Fruit fly (Drosophila melanogaster) whole organism, embryonic: ENCODE results near the gene CkIIalpha.

ENCODE experiments used
- Bteb2 ChIP-seq: fragments of 200-800 bp; sonication (Bioruptor generic); optimal IDR thresholded peaks from 2 replicates; lab custom pipeline; 2016; ENCODE audit warnings: missing biosample characterization, missing genetic modification characterization
- CG10209 ChIP-seq: fragments of 200-800 bp; sonication (Bioruptor generic); optimal IDR thresholded peaks from 3 replicates; lab custom pipeline; 2017; ENCODE audit warnings: missing biosample characterization, mild to moderate bottlenecking, missing genetic modification characterization, missing genetic modification reagents
- CG1024 ChIP-seq: fragments of 200-800 bp; sonication (Bioruptor generic); IDR thresholded peaks from 2 replicates; pipeline ENCODE4 v1.3.6; 2022; ENCODE audit warnings: missing biosample characterization, missing genetic modification characterization
- CG10979 ChIP-seq: fragments of 200-800 bp; sonication (Bioruptor generic); optimal IDR thresholded peaks from 2 replicates; lab custom pipeline; 2018; ENCODE audit warnings: missing biosample characterization, mild to moderate bottlenecking, missing genetic modification characterization, moderate library complexity
- CG11085 ChIP-seq: fragments of 200-800 bp; sonication (Bioruptor generic); IDR thresholded peaks from 2 replicates; pipeline ENCODE4 v1.3.6; 2022; ENCODE audit warnings: missing biosample characterization, missing genetic modification characterization
- CG11247 ChIP-seq: fragments of 200-800 bp; sonication (Bioruptor generic); IDR thresholded peaks from 2 replicates; pipeline ENCODE4 v1.3.6; 2022; ENCODE audit warnings: missing biosample characterization, missing genetic modification characterization
- CG12071 ChIP-seq: fragments of 200-800 bp; sonication (Bioruptor generic); optimal IDR thresholded peaks from 3 replicates; lab custom pipeline; 2018; ENCODE audit warnings: missing biosample characterization, mild to moderate bottlenecking, missing genetic modification characterization
- CG12769 ChIP-seq: fragments of 200-800 bp; sonication (Bioruptor generic); optimal IDR thresholded peaks from 2 replicates; lab custom pipeline; 2019; ENCODE audit warnings: missing biosample characterization, mild to moderate bottlenecking, missing genetic modification characterization, moderate library complexity
- CG13287 ChIP-seq: fragments of 200-800 bp; sonication (Bioruptor generic); IDR thresholded peaks from 2 replicates; pipeline ENCODE4 v1.3.6; 2022; ENCODE audit warnings: missing biosample characterization, missing genetic modification characterization; ENCODE audit not compliant: partially characterized antibody
- CG13424 ChIP-seq: fragments of 200-800 bp; sonication (Bioruptor generic); optimal IDR thresholded peaks from 2 replicates; lab custom pipeline; 2019; ENCODE audit warnings: missing biosample characterization, mild to moderate bottlenecking, missing genetic modification characterization, moderate library complexity
- CG14860 ChIP-seq: fragments of 200-800 bp; sonication (Bioruptor generic); IDR thresholded peaks from 3 replicates; pipeline ENCODE4 v1.3.6; 2022; ENCODE audit warnings: missing biosample characterization, missing genetic modification characterization; ENCODE audit not compliant: partially characterized antibody
- CG15073 ChIP-seq: fragments of 200-800 bp; sonication (Bioruptor generic); optimal IDR thresholded peaks from 2 replicates; lab custom pipeline; 2016; ENCODE audit warnings: missing biosample characterization, missing genetic modification characterization
- CG3065 ChIP-seq: fragments of 200-800 bp; sonication (Bioruptor generic); optimal IDR thresholded peaks from 2 replicates; lab custom pipeline; 2016; ENCODE audit warnings: missing biosample characterization, missing genetic modification characterization
- CG31224 ChIP-seq: fragments of 200-800 bp; sonication (Bioruptor generic); IDR thresholded peaks from 2 replicates; pipeline ENCODE4 v1.3.6; 2022; ENCODE audit warnings: missing biosample characterization, missing genetic modification characterization
- CG3163 ChIP-seq: fragments of 200-800 bp; sonication (Bioruptor generic); optimal IDR thresholded peaks from 3 replicates; lab custom pipeline; 2016; ENCODE audit warnings: missing biosample characterization, missing genetic modification characterization
- CG3407 ChIP-seq: fragments of 200-800 bp; sonication (Bioruptor generic); optimal IDR thresholded peaks from 2 replicates; lab custom pipeline; 2018; ENCODE audit warnings: missing biosample characterization, mild to moderate bottlenecking, missing genetic modification characterization
- CG34422 ChIP-seq: fragments of 200-800 bp; sonication (Bioruptor generic); IDR thresholded peaks from 3 replicates; pipeline ENCODE4 v1.3.6; 2022; ENCODE audit warnings: missing biosample characterization, missing genetic modification characterization
- CG4282 ChIP-seq: fragments of 200-800 bp; sonication (Bioruptor generic); optimal IDR thresholded peaks from 2 replicates; lab custom pipeline; 2016; ENCODE audit warnings: missing biosample characterization, missing genetic modification characterization
- CG4328 ChIP-seq: fragments of 200-800 bp; sonication (Bioruptor generic); optimal IDR thresholded peaks from 3 replicates; lab custom pipeline; 2017; ENCODE audit warnings: missing biosample characterization, missing genetic modification reagents, missing genetic modification characterization
- CG4730 ChIP-seq: fragments of 200-800 bp; sonication (Bioruptor generic); IDR thresholded peaks from 2 replicates; pipeline ENCODE4 v1.3.6; 2022; ENCODE audit warnings: missing biosample characterization, missing genetic modification characterization
- CG6175 ChIP-seq: fragments of 200-800 bp; sonication (Bioruptor generic); IDR thresholded peaks from 3 replicates; pipeline ENCODE4 v1.3.6; 2022; ENCODE audit warnings: missing biosample characterization, missing genetic modification characterization
- CG6654 ChIP-seq: fragments of 200-800 bp; sonication (Bioruptor generic); optimal IDR thresholded peaks from 2 replicates; lab custom pipeline; 2017; ENCODE audit warnings: missing biosample characterization, mild to moderate bottlenecking, missing genetic modification characterization
- CG7839 ChIP-seq: fragments of 200-800 bp; sonication (Bioruptor generic); optimal IDR thresholded peaks from 3 replicates; lab custom pipeline; 2018; ENCODE audit warnings: missing biosample characterization, mild to moderate bottlenecking, missing genetic modification characterization, moderate library complexity
- CrebB ChIP-seq: fragments of 200-800 bp; sonication (Bioruptor generic); optimal IDR thresholded peaks from 3 replicates; lab custom pipeline; 2018; ENCODE audit warnings: missing biosample characterization, mild to moderate bottlenecking, missing genetic modification characterization
- D19A ChIP-seq: fragments of 200-800 bp; optimal IDR thresholded peaks from 3 replicates; lab custom pipeline; 2019; ENCODE audit warnings: missing biosample characterization, mild to moderate bottlenecking, missing genetic modification characterization, moderate library complexity
- E2f2 ChIP-seq: fragments of 200-800 bp; sonication (Bioruptor generic); IDR thresholded peaks from 2 replicates; pipeline ENCODE4 v1.3.6; 2022; ENCODE audit warnings: missing biosample characterization, missing genetic modification characterization
- Eip74EF ChIP-seq, 2 experiments: fragments of 200-800 bp in 1 of 2; fragments of >200 bp in 1 of 2; sonication (Bioruptor generic) in 1 of 2; optimal IDR thresholded peaks; 2 replicates each; lab custom pipeline; 2017 to 2019; ENCODE audit warnings: missing biosample characterization in 2 of 2, missing genetic modification characterization in 2 of 2, mild to moderate bottlenecking in 1 of 2, moderate library complexity in 1 of 2
- Elba2 ChIP-seq: fragments of 200-800 bp; sonication (Bioruptor generic); optimal IDR thresholded peaks from 3 replicates; lab custom pipeline; 2016; ENCODE audit warnings: missing biosample characterization, missing genetic modification characterization
- Hey ChIP-seq: fragments of 200-800 bp; sonication (Bioruptor generic); optimal IDR thresholded peaks from 3 replicates; lab custom pipeline; 2018; ENCODE audit warnings: missing biosample characterization, mild to moderate bottlenecking, missing genetic modification characterization
- Hr78 ChIP-seq, 2 experiments: fragments of 200-800 bp in 1 of 2; fragments of >200 bp in 1 of 2; sonication (Bioruptor generic) in 1 of 2; optimal IDR thresholded peaks; 2 replicates each; lab custom pipeline; 2017 to 2019; ENCODE audit warnings: missing biosample characterization in 2 of 2, missing genetic modification characterization in 2 of 2, mild to moderate bottlenecking in 1 of 2, moderate library complexity in 1 of 2
- Lhr ChIP-seq: fragments of 200-800 bp; sonication (Bioruptor generic); optimal IDR thresholded peaks from 3 replicates; lab custom pipeline; 2017; ENCODE audit warnings: mild to moderate bottlenecking, missing biosample characterization, missing genetic modification reagents, missing genetic modification characterization
- Mes4 ChIP-seq: fragments of 200-800 bp; sonication (Bioruptor generic); optimal IDR thresholded peaks from 2 replicates; lab custom pipeline; 2016; ENCODE audit warnings: missing biosample characterization, missing genetic modification characterization
- NK7.1 ChIP-seq: fragments of 200-800 bp; sonication (Bioruptor generic); optimal IDR thresholded peaks from 3 replicates; lab custom pipeline; 2016; ENCODE audit warnings: missing biosample characterization, missing genetic modification characterization
- Optix ChIP-seq: fragments of 200-800 bp; sonication (Bioruptor generic); IDR thresholded peaks from 3 replicates; pipeline ENCODE4 v1.3.6; 2022; ENCODE audit warnings: missing biosample characterization, missing genetic modification characterization
- Ptx1 ChIP-seq: fragments of 200-800 bp; sonication (Bioruptor generic); IDR thresholded peaks from 2 replicates; pipeline ENCODE4 v1.3.6; 2022; ENCODE audit warnings: missing biosample characterization, missing genetic modification characterization
- Rx ChIP-seq: fragments of 200-800 bp; sonication (Bioruptor generic); IDR thresholded peaks from 2 replicates; pipeline ENCODE4 v1.3.6; 2022; ENCODE audit warnings: missing biosample characterization, missing genetic modification characterization
- Sin3A ChIP-seq: fragments of >200 bp; optimal IDR thresholded peaks from 2 replicates; lab custom pipeline; 2018
- Usf ChIP-seq: fragments of 200-800 bp; sonication (Bioruptor generic); optimal IDR thresholded peaks from 2 replicates; lab custom pipeline; 2017; ENCODE audit warnings: missing genotype, missing biosample characterization, missing genetic modification characterization
- btn ChIP-seq: fragments of 200-800 bp; sonication (Bioruptor generic); optimal IDR thresholded peaks from 2 replicates; lab custom pipeline; 2016; ENCODE audit warnings: missing biosample characterization, missing genetic modification characterization
- crc ChIP-seq: fragments of 200-800 bp; sonication (Bioruptor generic); optimal IDR thresholded peaks from 2 replicates; lab custom pipeline; 2016; ENCODE audit warnings: missing biosample characterization, missing genetic modification characterization
- gce ChIP-seq: fragments of 200-800 bp; sonication (Bioruptor generic); IDR thresholded peaks from 3 replicates; pipeline ENCODE4 v1.3.6; 2022; ENCODE audit warnings: missing biosample characterization, missing genetic modification characterization
- gcm ChIP-seq: fragments of 200-800 bp; sonication (Bioruptor generic); optimal IDR thresholded peaks from 2 replicates; lab custom pipeline; 2019; ENCODE audit warnings: missing biosample characterization, mild to moderate bottlenecking, missing genetic modification characterization, moderate library complexity
- ken ChIP-seq: fragments of 200-800 bp; sonication (Bioruptor generic); IDR thresholded peaks from 3 replicates; pipeline ENCODE4 v1.3.6; 2022; ENCODE audit warnings: missing biosample characterization, missing genetic modification characterization
- nmo ChIP-seq: fragments of 200-800 bp; sonication (Bioruptor generic); optimal IDR thresholded peaks from 2 replicates; lab custom pipeline; 2018; ENCODE audit warnings: missing biosample characterization, mild to moderate bottlenecking, missing genetic modification characterization, moderate library complexity
- pnt ChIP-seq: fragments of 200-800 bp; sonication (Bioruptor generic); optimal IDR thresholded peaks from 3 replicates; lab custom pipeline; 2016; ENCODE audit warnings: missing biosample characterization, missing genetic modification characterization
- ranshi ChIP-seq: fragments of 200-800 bp; sonication (Bioruptor generic); IDR thresholded peaks from 2 replicates; pipeline ENCODE4 v1.3.6; 2022; ENCODE audit warnings: missing biosample characterization, missing genetic modification characterization
- row ChIP-seq: fragments of 200-800 bp; sonication (Bioruptor generic); IDR thresholded peaks from 3 replicates; pipeline ENCODE4 v1.3.6; 2022; ENCODE audit warnings: missing biosample characterization, missing genetic modification characterization
- sqz ChIP-seq: fragments of 200-800 bp; sonication (Bioruptor generic); optimal IDR thresholded peaks from 3 replicates; lab custom pipeline; 2018; ENCODE audit warnings: missing biosample characterization, mild to moderate bottlenecking, missing genetic modification characterization
- stwl ChIP-seq: fragments of 200-800 bp; sonication (Bioruptor generic); optimal IDR thresholded peaks from 3 replicates; lab custom pipeline; 2018; ENCODE audit warnings: missing biosample characterization, mild to moderate bottlenecking, missing genetic modification characterization, moderate library complexity
- sug ChIP-seq: fragments of 200-800 bp; optimal IDR thresholded peaks from 2 replicates; lab custom pipeline; 2019; ENCODE audit warnings: missing biosample characterization, mild to moderate bottlenecking, missing genetic modification characterization, moderate library complexity
- tin ChIP-seq: fragments of 200-800 bp; sonication (Bioruptor generic); optimal IDR thresholded peaks from 3 replicates; lab custom pipeline; 2016; ENCODE audit warnings: missing biosample characterization, missing genetic modification characterization
- unpg ChIP-seq: fragments of 200-800 bp; sonication (Bioruptor generic); optimal IDR thresholded peaks from 3 replicates; lab custom pipeline; 2018; ENCODE audit warnings: missing biosample characterization, mild to moderate bottlenecking, missing genetic modification characterization, moderate library complexity

Gene CkIIalpha

dm6 chr3L:23095277-23095676 lies 1.6 kb upstream of the CkIIalpha start, which contains the start of gene RpL10 (continued):
- TF ChIP-seq CG3407 (GFP tag; lab: Kevin White, UChicago) (no peak), Usf (GFP tag; lab: Kevin White, UChicago) (no peak), crc (GFP tag; lab: Kevin White, UChicago) (no peak), CG10979 (tag; lab: Kevin White, UChicago) (no peak), CG14860 (GFP tag; lab: Robert Waterston, UW) (no peak), CG4328 (GFP tag; lab: Kevin White, UChicago) (no peak), CrebB (tag; lab: Kevin White, UChicago) (peak; percentile 69), NK7.1 (no peak), Bteb2 (peak; percentile 37), gcm (GFP tag; lab: Kevin White, UChicago) (no peak), CG6654 (GFP tag; lab: Kevin White, UChicago) (no peak), sug (tag; lab: Kevin White, UChicago) (peak; percentile 50), CG12769 (no peak), Lhr (GFP tag; lab: Kevin White, UChicago) (peak; percentile 54), Optix (GFP tag; lab: Robert Waterston, UW) (no peak), CG11247 (GFP tag; lab: Robert Waterston, UW) (no peak), Mes4 (GFP tag; lab: Kevin White, UChicago) (peak; percentile 24), CG12071 (GFP tag; lab: Kevin White, UChicago) (no peak), CG3163 (GFP tag; lab: Kevin White, UChicago) (no peak), Sin3A (lab: Kevin White, UChicago) (no peak), Ptx1 (GFP tag; lab: Robert Waterston, UW) (no peak), ranshi (no peak), D19A (no peak), pnt (GFP tag; lab: Kevin White, UChicago) (no peak), Eip74EF (GFP tag; optimal IDR thresholded peaks at IDR 0.05; lab: Kevin White, UChicago) (no peak), CG6175 (no peak), CG3065 (GFP tag; lab: Kevin White, UChicago) (no peak), CG4730 (GFP tag; lab: Robert Waterston, UW) (no peak), CG11085 (GFP tag; lab: Robert Waterston, UW) (no peak), Rx (GFP tag; lab: Robert Waterston, UW) (no peak), nmo (GFP tag; lab: Kevin White, UChicago) (peak; percentile 76), E2f2 (no peak; the same call in 1 of the 2 replicates), CG31224 (GFP tag; lab: Robert Waterston, UW) (no peak), sqz (GFP tag; lab: Kevin White, UChicago) (no peak), CG7839 (tag; lab: Kevin White, UChicago) (no peak), CG10209 (no peak), stwl (tag; lab: Kevin White, UChicago) (no peak), unpg (GFP tag; lab: Kevin White, UChicago) (no peak), Hey (no peak), Hr78 (GFP tag; optimal IDR thresholded peaks at IDR 0.05; lab: Kevin White, UChicago) (no peak), CG4282 (GFP tag; lab: Kevin White, UChicago) (no peak), CG34422 (no peak), CG1024 (peak; percentile 99), row (peak; percentile 81), CG13424 (tag; lab: Kevin White, UChicago) (peak; percentile 6), tin (no peak), ken (no peak), CG15073 (GFP tag; lab: Kevin White, UChicago) (no peak), gce (no peak; the same call in 2 of the 3 replicates), CG13287 (GFP tag; lab: Robert Waterston, UW) (no peak), Elba2 (GFP tag; lab: Kevin White, UChicago) (no peak), btn (GFP tag; lab: Kevin White, UChicago) (no peak)
